Fruit fly (Drosophila melanogaster): ENCODE results near the gene CG7550.

CG7550 gene

DNA sequence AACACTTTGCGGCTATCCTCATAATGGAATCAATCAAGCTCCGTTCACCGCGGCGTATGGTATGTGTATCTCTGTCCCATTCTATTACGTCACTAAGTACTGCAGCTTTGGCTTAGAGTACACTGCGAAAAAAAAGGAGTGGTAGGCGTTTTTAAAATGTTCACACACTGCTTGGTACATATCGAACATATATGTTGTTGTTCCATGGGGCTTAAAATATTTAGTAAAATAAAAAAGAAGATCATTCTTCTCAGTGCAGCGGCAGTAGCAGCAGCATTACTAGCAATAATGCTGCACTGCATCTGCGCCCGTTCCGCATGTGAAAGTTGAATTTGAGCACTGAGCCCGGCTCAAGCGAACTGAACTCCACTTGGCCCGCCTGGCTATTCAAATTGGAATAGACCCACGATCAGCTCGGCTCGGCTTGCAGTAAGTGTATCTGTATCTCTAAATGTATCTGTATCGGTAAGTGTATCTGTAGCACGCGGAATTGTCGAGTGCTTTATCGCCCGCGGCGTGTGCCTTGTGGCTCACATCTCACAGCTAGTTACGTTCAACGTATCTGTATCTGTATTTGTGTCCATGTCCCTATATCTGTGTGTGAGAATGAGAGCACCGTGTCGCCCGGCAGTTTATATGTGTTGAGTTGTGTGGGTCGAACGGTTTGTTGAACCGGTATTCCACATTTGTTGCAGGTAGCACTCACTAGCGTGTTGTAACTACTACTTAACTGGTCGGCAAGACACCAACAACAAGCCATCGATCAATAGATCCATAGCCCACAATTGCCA, 29.1 kb upstream of the CG7550 start (continued):
- TF ChIP-seq CG10669 (GFP tag; optimal IDR thresholded peaks at IDR 0.05) (peak; percentile 54), CG9139 (GFP tag; optimal IDR thresholded peaks at IDR 0.05) (no peak), Sox102F (GFP tag; optimal IDR thresholded peaks at IDR 0.05) (peak; percentile 47), CG34406 (GFP tag; optimal IDR thresholded peaks at IDR 0.05) (peak; percentile 68), eg (GFP tag; IDR thresholded peaks at IDR 0.05) (peak; percentile 96), CG6808 (GFP tag; optimal IDR thresholded peaks at IDR 0.05) (peak; percentile 47), fd59A (GFP tag; optimal IDR thresholded peaks at IDR 0.05) (peak; percentile 65), Smox (GFP tag; optimal IDR thresholded peaks at IDR 0.05) (peak; percentile 29), CG31627 (GFP tag; optimal IDR thresholded peaks at IDR 0.05) (peak; percentile 46), dsx (GFP tag; optimal IDR thresholded peaks at IDR 0.05; ENCODE audit: poor library complexity, severe bottlenecking) (peak; percentile 2), lz (GFP tag; optimal IDR thresholded peaks at IDR 0.05) (peak; percentile 51), CG11762 (GFP tag; optimal IDR thresholded peaks at IDR 0.05; ENCODE audit: insufficient read depth) (peak; percentile 76), CG6163 (GFP tag; IDR thresholded peaks at IDR 0.05) (peak; percentile 94), spab (GFP tag; optimal IDR thresholded peaks at IDR 0.05) (peak; percentile 53), achi (GFP tag; optimal IDR thresholded peaks at IDR 0.05) (peak; percentile 87), fd85E (GFP tag; optimal IDR thresholded peaks at IDR 0.05) (no peak), CG8119 (GFP tag; IDR thresholded peaks at IDR 0.05) (peak; percentile 95), CG3032 (tag; optimal IDR thresholded peaks at IDR 0.05) (peak; percentile 53), Sox15 (GFP tag; optimal IDR thresholded peaks at IDR 0.05) (peak; percentile 56), pdm3 (GFP tag; optimal IDR thresholded peaks at IDR 0.05) (peak; percentile 88), CG3919 (GFP tag; optimal IDR thresholded peaks at IDR 0.05) (peak; percentile 89), CG6854 (GFP tag; optimal IDR thresholded peaks at IDR 0.05) (no peak), OdsH (GFP tag; optimal IDR thresholded peaks at IDR 0.05) (peak; percentile 90), CG1621 (tag; optimal IDR thresholded peaks at IDR 0.05) (no peak), Eip93F (GFP tag; optimal IDR thresholded peaks at IDR 0.05) (no peak), CG11294 (GFP tag; IDR thresholded peaks at IDR 0.05) (peak; percentile 92), net (GFP tag; optimal IDR thresholded peaks at IDR 0.05) (peak; percentile 90), acj6 (GFP tag; optimal IDR thresholded peaks at IDR 0.05) (peak; percentile 81), topi (GFP tag; optimal IDR thresholded peaks at IDR 0.05) (peak; percentile 62), CG4318 (GFP tag; optimal IDR thresholded peaks at IDR 0.05) (peak; percentile 88), ss (GFP tag; optimal IDR thresholded peaks at IDR 0.05) (peak in 1 of 2 experiments; percentile 55), svp (GFP tag) (no peak), Met (GFP tag; optimal IDR thresholded peaks at IDR 0.05) (peak; percentile 62), Hr4 (GFP tag; optimal IDR thresholded peaks at IDR 0.05) (peak; percentile 96), CG11902 (GFP tag; optimal IDR thresholded peaks at IDR 0.05) (peak; percentile 52), Blimp-1 (GFP tag; optimal IDR thresholded peaks at IDR 0.05) (no peak), CG32006 (GFP tag; optimal IDR thresholded peaks at IDR 0.05) (peak; percentile 95)

- TF ChIP-seq CG15336 (GFP tag; IDR thresholded peaks at IDR 0.05) = peak; percentile 31; the same call in 1 of the 2 replicates
- TF ChIP-seq Ets96B (tag; optimal IDR thresholded peaks at IDR 0.05) = no peak
- no peak for TF ChIP-seq Lpt (GFP tag; optimal IDR thresholded peaks at IDR 0.05)
- TF ChIP-seq CG3919 (GFP tag; optimal IDR thresholded peaks at IDR 0.05) = peak; percentile 28
- no peak for TF ChIP-seq svp (GFP tag)
- TF ChIP-seq CG6808 (GFP tag; optimal IDR thresholded peaks at IDR 0.05) = peak; percentile 6
- TF ChIP-seq CG31627 (GFP tag; optimal IDR thresholded peaks at IDR 0.05) = no peak
- TF ChIP-seq dac (GFP tag; optimal IDR thresholded peaks at IDR 0.05) = no peak
- TF ChIP-seq dsx (GFP tag; optimal IDR thresholded peaks at IDR 0.05; ENCODE audit: poor library complexity, severe bottlenecking) = no peak
- TF ChIP-seq CG1621 (tag; optimal IDR thresholded peaks at IDR 0.05) = peak; percentile 96
- TF ChIP-seq pdm3 (GFP tag; optimal IDR thresholded peaks at IDR 0.05) = no peak
- TF ChIP-seq Eip75B (GFP tag; optimal IDR thresholded peaks at IDR 0.05) = no peak
- no peak for TF ChIP-seq CG6276 (GFP tag; optimal IDR thresholded peaks at IDR 0.05)
- TF ChIP-seq CG11294 (GFP tag; IDR thresholded peaks at IDR 0.05) = no peak
- TF ChIP-seq CG9139 (GFP tag; optimal IDR thresholded peaks at IDR 0.05) = no peak
- TF ChIP-seq Hr39 (GFP tag; optimal IDR thresholded peaks at IDR 0.05) = no peak
- no peak for TF ChIP-seq Smox (GFP tag; optimal IDR thresholded peaks at IDR 0.05)
- no peak for TF ChIP-seq CG10669 (GFP tag; optimal IDR thresholded peaks at IDR 0.05)
- TF ChIP-seq CG8119 (GFP tag; IDR thresholded peaks at IDR 0.05) = no peak
- TF ChIP-seq CG6792 (GFP tag; optimal IDR thresholded peaks at IDR 0.05) = no peak
- TF ChIP-seq fd59A (GFP tag; optimal IDR thresholded peaks at IDR 0.05) = no peak
- TF ChIP-seq fkh (GFP tag; optimal IDR thresholded peaks at IDR 0.05) = no peak
- no peak for TF ChIP-seq cyc (GFP tag; optimal IDR thresholded peaks at IDR 0.05)
- no peak for TF ChIP-seq CG4318 (GFP tag; optimal IDR thresholded peaks at IDR 0.05)
- no peak for TF ChIP-seq Hr4 (GFP tag; optimal IDR thresholded peaks at IDR 0.05)
- TF ChIP-seq Ets21C (GFP tag; optimal IDR thresholded peaks at IDR 0.05) = no peak
Observed at dm6 chr3L:8151727-8152199, 27.4 kb upstream of the CG7550 start, which contains the start of gene CG13676. TSS of gene CG13676 (minus strand) at chr3L:8151813.

Data from whole organism, prepupa.